Worm (Caenorhabditis elegans) whole organism, young adult: ENCODE results near the gene chtb-2.
A peak's percentile ranks its signal among the peaks of the same experiment; 100 is the strongest.

Experiments used
- B0261.1 ChIP-seq: sonication (generic microtip); optimal IDR thresholded peaks from 2 replicates; lab custom pipeline; 2016; ENCODE audit warnings: mild to moderate bottlenecking, missing genetic modification characterization, moderate library complexity, missing compliant biosample characterization
- C06A6.2 ChIP-seq: fragments of 200-800 bp; sonication (Bioruptor generic); conservative IDR thresholded peaks from 2 replicates; pipeline ENCODE4 v1.3.6; 2022; ENCODE audit warnings: missing genetic modification characterization, missing compliant biosample characterization
- C17E4.6 ChIP-seq: fragments of 200-800 bp; sonication (Bioruptor generic); IDR thresholded peaks from 2 replicates; pipeline ENCODE4 v1.3.6; 2022; ENCODE audit warnings: missing genetic modification reagents, missing genetic modification characterization, missing compliant biosample characterization
- F22D6.2 ChIP-seq: sonication (generic microtip); optimal IDR thresholded peaks from 2 replicates; lab custom pipeline; 2016; ENCODE audit warnings: mild to moderate bottlenecking, missing genetic modification characterization, missing compliant biosample characterization
- F23B12.7 ChIP-seq: sonication (generic microtip); optimal IDR thresholded peaks from 2 replicates; lab custom pipeline; 2017; ENCODE audit warnings: missing genetic modification characterization, mild to moderate bottlenecking, missing compliant biosample characterization, antibody characterized with exemption, moderate library complexity; ENCODE audit not compliant: insufficient read depth
- F55B11.4 ChIP-seq: sonication (generic microtip); optimal IDR thresholded peaks from 2 replicates; lab custom pipeline; 2016; ENCODE audit warnings: missing compliant biosample characterization, missing genetic modification characterization, borderline replicate concordance; ENCODE audit not compliant: insufficient read depth
- K11D2.4 ChIP-seq: fragments of 200-800 bp; sonication (Bioruptor generic); IDR thresholded peaks from 2 replicates; pipeline ENCODE4 v1.3.6; 2022; ENCODE audit warnings: missing genetic modification reagents, missing genetic modification characterization, missing compliant biosample characterization
- T07F8.4 ChIP-seq: sonication (generic microtip); optimal IDR thresholded peaks from 2 replicates; lab custom pipeline; 2016; ENCODE audit warnings: mild to moderate bottlenecking, missing genetic modification characterization, moderate library complexity, missing compliant biosample characterization
- Y53G8AR.9 ChIP-seq: fragments of 200-800 bp; sonication (Bioruptor generic); conservative IDR thresholded peaks from 2 replicates; pipeline ENCODE4 v1.3.6; 2022; ENCODE audit warnings: missing genetic modification reagents, missing genetic modification characterization, missing compliant biosample characterization
- Y95B8A.8 ChIP-seq: fragments of 200-800 bp; sonication (Bioruptor generic); IDR thresholded peaks from 2 replicates; pipeline ENCODE4 v1.3.6; 2022; ENCODE audit warnings: missing genetic modification reagents, missing genetic modification characterization, missing compliant biosample characterization
- ZK185.1 ChIP-seq: sonication (generic microtip); optimal IDR thresholded peaks from 2 replicates; lab custom pipeline; 2016; ENCODE audit warnings: mild to moderate bottlenecking, missing genetic modification characterization, missing compliant biosample characterization; ENCODE audit not compliant: poor library complexity, severe bottlenecking
- athp-1 ChIP-seq: sonication (generic microtip); optimal IDR thresholded peaks from 2 replicates; lab custom pipeline; 2017; ENCODE audit warnings: mild to moderate bottlenecking, missing genetic modification characterization, missing compliant biosample characterization
- cebp-2 ChIP-seq: fragments of 200-800 bp; sonication (Bioruptor generic); IDR thresholded peaks from 2 replicates; pipeline ENCODE4 v1.3.6; 2022; ENCODE audit warnings: missing genetic modification characterization, missing compliant biosample characterization
- ceh-100 ChIP-seq: fragments of 200-800 bp; sonication (Bioruptor generic); IDR thresholded peaks from 2 replicates; pipeline ENCODE4 v1.3.6; 2022; ENCODE audit warnings: missing genetic modification reagents, missing genetic modification characterization, missing compliant biosample characterization
- dpff-1 ChIP-seq: sonication (generic microtip); optimal IDR thresholded peaks from 2 replicates; lab custom pipeline; 2017; ENCODE audit warnings: mild to moderate bottlenecking, missing genetic modification characterization, missing compliant biosample characterization
- egl-44 ChIP-seq: fragments of 200-800 bp; sonication (Bioruptor generic); IDR thresholded peaks from 2 replicates; pipeline ENCODE4 v1.3.6; 2022; ENCODE audit warnings: missing genetic modification reagents, missing genetic modification characterization, missing compliant biosample characterization
- him-1 ChIP-seq: sonication (generic microtip); optimal IDR thresholded peaks from 2 replicates; lab custom pipeline; 2016; ENCODE audit warnings: missing genotype, missing genetic modification reagents, missing genetic modification characterization, missing compliant biosample characterization
- hmg-20 ChIP-seq: fragments of 200-800 bp; sonication (Bioruptor generic); IDR thresholded peaks from 2 replicates; pipeline ENCODE4 v1.3.6; 2022; ENCODE audit warnings: missing genetic modification reagents, missing genetic modification characterization, missing compliant biosample characterization
- hsf-1 ChIP-seq: fragments of 200-800 bp; sonication (Bioruptor generic); IDR thresholded peaks from 2 replicates; pipeline ENCODE4 v1.3.6; 2022; ENCODE audit warnings: missing genetic modification reagents, missing genetic modification characterization, missing compliant biosample characterization
- lin-26 ChIP-seq: fragments of 200-800 bp; sonication (Bioruptor generic); IDR thresholded peaks from 2 replicates; pipeline ENCODE4 v1.3.6; 2022; ENCODE audit warnings: missing genetic modification reagents, missing genetic modification characterization, missing compliant biosample characterization
- lir-1 ChIP-seq: fragments of 200-800 bp; sonication (Bioruptor generic); conservative IDR thresholded peaks from 2 replicates; pipeline ENCODE4 v1.3.6; 2022; ENCODE audit warnings: missing genetic modification reagents, missing genetic modification characterization, missing compliant biosample characterization
- nhr-120 ChIP-seq: fragments of 200-800 bp; sonication (Bioruptor generic); IDR thresholded peaks from 2 replicates; pipeline ENCODE4 v1.3.6; 2022; ENCODE audit warnings: missing genetic modification characterization, missing compliant biosample characterization
- pbrm-1 ChIP-seq: fragments of 200-800 bp; sonication (Bioruptor generic); IDR thresholded peaks from 2 replicates; pipeline ENCODE4 v1.3.6; 2022; ENCODE audit warnings: missing genetic modification reagents, missing genetic modification characterization, missing compliant biosample characterization
- rpc-1 ChIP-seq, 2 experiments: fragments of 150-350 bp in 1 of 2; sonication (generic microtip) in 1 of 2; optimal IDR thresholded peaks; 2 replicates each; lab custom pipeline; 2014 to 2018; ENCODE audit warnings: missing biosample characterization in 1 of 2, missing genetic modification characterization in 1 of 2, missing genetic modification reagents in 1 of 2, missing genotype in 1 of 2
- snpc-1.1 ChIP-seq: sonication (generic microtip); optimal IDR thresholded peaks from 2 replicates; lab custom pipeline; 2017; ENCODE audit warnings: missing genetic modification characterization, mild to moderate bottlenecking, missing compliant biosample characterization, antibody characterized with exemption, moderate library complexity, missing genotype, missing genetic modification reagents; ENCODE audit not compliant: insufficient read depth
- tbp1 ChIP-seq: fragments of 200-800 bp; sonication (Bioruptor generic); optimal IDR thresholded peaks from 2 replicates; lab custom pipeline; 2018; ENCODE audit warnings: mild to moderate bottlenecking, missing genetic modification characterization, missing compliant biosample characterization
- unc-130 ChIP-seq: sonication (generic microtip); optimal IDR thresholded peaks from 2 replicates; lab custom pipeline; 2016; ENCODE audit warnings: missing genetic modification reagents, missing genetic modification characterization, missing compliant biosample characterization
- xnd-1 ChIP-seq: sonication (generic microtip); optimal IDR thresholded peaks from 2 replicates; lab custom pipeline; 2016; ENCODE audit warnings: missing genotype, missing genetic modification reagents, missing genetic modification characterization, missing compliant biosample characterization
- ztf-22 ChIP-seq: fragments of 200-800 bp; sonication (Bioruptor generic); optimal IDR thresholded peaks from 2 replicates; lab custom pipeline; 2018; ENCODE audit warnings: mild to moderate bottlenecking, missing genetic modification characterization, moderate library complexity, missing compliant biosample characterization
- ztf-25 ChIP-seq: fragments of 200-800 bp; sonication (Bioruptor generic); IDR thresholded peaks from 2 replicates; pipeline ENCODE4 v1.3.6; 2022; ENCODE audit warnings: missing genetic modification reagents, missing genetic modification characterization, missing compliant biosample characterization
- ztf-28 ChIP-seq: fragments of 200-800 bp; sonication (Bioruptor generic); IDR thresholded peaks from 2 replicates; pipeline ENCODE4 v1.3.6; 2022; ENCODE audit warnings: missing genetic modification reagents, missing genetic modification characterization, missing compliant biosample characterization

chtb-2 gene

ce11 chrIII:6509301-6509700 lies 26.3 kb downstream of the chtb-2 start:
- TF ChIP-seq Y53G8AR.9 (GFP tag; lab: Robert Waterston, UW) = no peak
- peak; percentile 46 for TF ChIP-seq lin-26 (GFP tag; lab: Robert Waterston, UW)
- TF ChIP-seq ztf-28 (GFP tag; lab: Robert Waterston, UW) = no peak
- no peak for TF ChIP-seq xnd-1 (tag; lab: Kevin White, UChicago)
- no peak for TF ChIP-seq F55B11.4 (tag; lab: Kevin White, UChicago)

- TF ChIP-seq B0261.1 (tag; lab: Kevin White, UChicago) = peak; percentile 56
- TF ChIP-seq rpc-1 (optimal IDR thresholded peaks at IDR 0.05; lab: Kevin White, UChicago) = peak; percentile 44
- peak; percentile 75 for TF ChIP-seq rpc-1 (tag; optimal IDR thresholded peaks at IDR 0.05; lab: Kevin White, UChicago)
- TF ChIP-seq tbp1 (GFP tag; lab: Kevin White, UChicago) = peak; percentile 81
- TF ChIP-seq F23B12.7 (tag; lab: Kevin White, UChicago) = peak; percentile 33
- TF ChIP-seq lin-26 (GFP tag; lab: Robert Waterston, UW) = peak; percentile 73
- peak; percentile 36; the same call in 1 of the 2 replicates for TF ChIP-seq ztf-25 (GFP tag; lab: Robert Waterston, UW)
- peak; percentile 70 for TF ChIP-seq him-1 (tag; lab: Kevin White, UChicago)
Observed at ce11 chrIII:6513759-6514158, 30.7 kb downstream of the chtb-2 start.

- no peak for TF ChIP-seq ZK185.1 (tag; lab: Kevin White, UChicago)
- TF ChIP-seq hmg-20 (GFP tag; lab: Robert Waterston, UW) = no peak
- no peak for TF ChIP-seq cebp-2 (GFP tag; lab: Robert Waterston, UW)
- TF ChIP-seq lir-1 (GFP tag; lab: Robert Waterston, UW) = no peak
- TF ChIP-seq ceh-100 (GFP tag; lab: Robert Waterston, UW) = no peak
- no peak for TF ChIP-seq Y95B8A.8 (GFP tag; lab: Robert Waterston, UW)
- TF ChIP-seq K11D2.4 (GFP tag; lab: Robert Waterston, UW) = no peak
- no peak for TF ChIP-seq athp-1 (tag; lab: Kevin White, UChicago)
- no peak for TF ChIP-seq F23B12.7 (tag; lab: Kevin White, UChicago)
- TF ChIP-seq lin-26 (GFP tag; lab: Robert Waterston, UW) = no peak
- TF ChIP-seq F22D6.2 (tag; lab: Kevin White, UChicago) = no peak
- TF ChIP-seq hsf-1 (GFP tag; lab: Robert Waterston, UW) = no peak
Observed at ce11 chrIII:6514673-6515072, 31.7 kb downstream of the chtb-2 start, which contains the start of gene acr-5. acr-5 (minus strand) TSS chrIII:6514773.

- TF ChIP-seq Y53G8AR.9 (GFP tag; lab: Robert Waterston, UW) = no peak
- no peak for TF ChIP-seq athp-1 (tag; lab: Kevin White, UChicago)
- no peak for TF ChIP-seq C17E4.6 (GFP tag; lab: Robert Waterston, UW)
- no peak for TF ChIP-seq C06A6.2
- no peak for TF ChIP-seq nhr-120 (GFP tag; lab: Robert Waterston, UW)
- no peak for TF ChIP-seq him-1 (tag; lab: Kevin White, UChicago)
- no peak for TF ChIP-seq ztf-22 (GFP tag; lab: Kevin White, UChicago)
- no peak for TF ChIP-seq pbrm-1 (GFP tag; lab: Robert Waterston, UW)
Observed at ce11 chrIII:6519949-6520348, 36.9 kb downstream of the chtb-2 start, which contains the start of gene C09E7.10. C09E7.10 (minus strand) TSS chrIII:6520049.

- TF ChIP-seq T07F8.4 (no peak), egl-44 (GFP tag; lab: Robert Waterston, UW) (no peak), dpff-1 (tag; lab: Kevin White, UChicago) (no peak), ztf-25 (GFP tag; lab: Robert Waterston, UW) (no peak), C17E4.6 (GFP tag; lab: Robert Waterston, UW) (no peak), snpc-1.1 (tag; lab: Kevin White, UChicago) (no peak), unc-130 (GFP tag; lab: Kevin White, UChicago) (no peak)
Observed at ce11 chrIII:6525557-6525956, 42.5 kb downstream of the chtb-2 start, which contains the start of gene oig-1. oig-1 (minus strand) TSS chrIII:6525657.
